Worm (Caenorhabditis elegans): ENCODE results near the gene ttr-23.

ttr-23 gene

ce11 chrV:10589774-10590528 is at the start of gene ttr-23:
ttr-23 (minus strand) TSS chrV:10589860.
- no peak for TF ChIP-seq nhr-237 (tag; optimal IDR thresholded peaks at IDR 0.05)
- no peak for TF ChIP-seq fkh-10 (GFP tag; optimal IDR thresholded peaks at IDR 0.05)
- TF ChIP-seq ZK546.5 (tag; optimal IDR thresholded peaks at IDR 0.05): no peak
- TF ChIP-seq jun-1 (tag; optimal IDR thresholded peaks at IDR 0.05): no peak
- TF ChIP-seq hmg-11 (tag; optimal IDR thresholded peaks at IDR 0.05): no peak
- TF ChIP-seq elt-1 (tag; optimal IDR thresholded peaks at IDR 0.05): no peak
- TF ChIP-seq ceh-28 (tag; optimal IDR thresholded peaks at IDR 0.05): peak; percentile 37
- no peak for TF ChIP-seq ceh-16 (tag; optimal IDR thresholded peaks at IDR 0.05)
- no peak for TF ChIP-seq nhr-25 (tag; optimal IDR thresholded peaks at IDR 0.05)
- no peak for TF ChIP-seq lsy-12 (tag; optimal IDR thresholded peaks at IDR 0.05)
- TF ChIP-seq nhr-11 (tag; optimal IDR thresholded peaks at IDR 0.05): no peak
- TF ChIP-seq tbx-2 (tag; optimal IDR thresholded peaks at IDR 0.05): no peak
- no peak for TF ChIP-seq ceh-9 (tag; optimal IDR thresholded peaks at IDR 0.05)
- no peak for TF ChIP-seq ztf-4 (tag; optimal IDR thresholded peaks at IDR 0.05)
- no peak for TF ChIP-seq eor-1 (tag; optimal IDR thresholded peaks at IDR 0.05)
- peak; percentile 51 for TF ChIP-seq pha-4 (tag; optimal IDR thresholded peaks at IDR 0.05)
- no peak for TF ChIP-seq nhr-12 (tag; optimal IDR thresholded peaks at IDR 0.05)
- peak; percentile 6 for TF ChIP-seq pqm-1 (tag; optimal IDR thresholded peaks at IDR 0.05)
- TF ChIP-seq aly-2 (tag; optimal IDR thresholded peaks at IDR 0.05): no peak
- no peak for TF ChIP-seq fos-1 (tag; optimal IDR thresholded peaks at IDR 0.05)
- no peak for TF ChIP-seq egl-5 (tag; optimal IDR thresholded peaks at IDR 0.05)
- no peak for TF ChIP-seq zag-1 (tag; optimal IDR thresholded peaks at IDR 0.05)
- TF ChIP-seq lin-39 (tag; optimal IDR thresholded peaks at IDR 0.05): no peak
- TF ChIP-seq egl-27 (tag; optimal IDR thresholded peaks at IDR 0.05): no peak
- TF ChIP-seq elt-2 (tag; optimal IDR thresholded peaks at IDR 0.05): peak; percentile 70

ce11 chrV:10635722-10636121 is 46.1 kb upstream of the ttr-23 start, which contains the start of gene kvs-2:
kvs-2 (plus strand) TSS chrV:10636022.
- no peak for TF ChIP-seq nhr-12 (tag; optimal IDR thresholded peaks at IDR 0.05)
- no peak for TF ChIP-seq egl-5 (tag; optimal IDR thresholded peaks at IDR 0.05)
- TF ChIP-seq sea-2 (GFP tag; optimal IDR thresholded peaks at IDR 0.05): no peak
- TF ChIP-seq zag-1 (tag; optimal IDR thresholded peaks at IDR 0.05): no peak
- TF ChIP-seq nhr-76 (tag; optimal IDR thresholded peaks at IDR 0.05): no peak
- TF ChIP-seq unc-39 (tag; optimal IDR thresholded peaks at IDR 0.05): no peak
- no peak for TF ChIP-seq nhr-237 (tag; optimal IDR thresholded peaks at IDR 0.05)
- TF ChIP-seq fos-1 (tag; optimal IDR thresholded peaks at IDR 0.05): no peak
- no peak for TF ChIP-seq snpc-4 (tag; optimal IDR thresholded peaks at IDR 0.05)
- no peak for TF ChIP-seq eor-1 (tag; optimal IDR thresholded peaks at IDR 0.05)
- TF ChIP-seq R02D3.7 (tag; optimal IDR thresholded peaks at IDR 0.05): no peak
- no peak for TF ChIP-seq elt-3 (tag; optimal IDR thresholded peaks at IDR 0.05)
- no peak for TF ChIP-seq unc-62 (GFP tag; optimal IDR thresholded peaks at IDR 0.05)
- no peak for TF ChIP-seq ceh-9 (tag; optimal IDR thresholded peaks at IDR 0.05)
- TF ChIP-seq elt-2 (tag; optimal IDR thresholded peaks at IDR 0.05): no peak
- TF ChIP-seq nhr-25 (tag; optimal IDR thresholded peaks at IDR 0.05): no peak
- no peak for TF ChIP-seq nhr-23 (tag; optimal IDR thresholded peaks at IDR 0.05)

- TF ChIP-seq nfya-1 (tag; optimal IDR thresholded peaks at IDR 0.05; ENCODE audit: insufficient read depth): peak; percentile 21
- TF ChIP-seq hmg-11 (tag; optimal IDR thresholded peaks at IDR 0.05): no peak
Observed at ce11 chrV:10632758-10633157, 43.1 kb upstream of the ttr-23 start, which contains the start of gene mab-23. mab-23 (plus strand) TSS chrV:10633058.

- TF ChIP-seq daf-12 (tag; optimal IDR thresholded peaks at IDR 0.05): no peak
- no peak for TF ChIP-seq unc-39 (tag; optimal IDR thresholded peaks at IDR 0.05)
- no peak for TF ChIP-seq ceh-82 (tag; optimal IDR thresholded peaks at IDR 0.05)
- no peak for TF ChIP-seq skn-1 (tag; optimal IDR thresholded peaks at IDR 0.05)
- no peak for TF ChIP-seq lsy-12 (tag; optimal IDR thresholded peaks at IDR 0.05)
- TF ChIP-seq nhr-67 (tag; optimal IDR thresholded peaks at IDR 0.05): no peak
Observed at ce11 chrV:10630497-10630896, 40.8 kb upstream of the ttr-23 start.
